Fruit fly (Drosophila melanogaster): ENCODE measurements around the gene CG4751.
A peak's percentile ranks its signal among the peaks of the same experiment; 100 is the strongest.

The CG4751 gene

DNA sequence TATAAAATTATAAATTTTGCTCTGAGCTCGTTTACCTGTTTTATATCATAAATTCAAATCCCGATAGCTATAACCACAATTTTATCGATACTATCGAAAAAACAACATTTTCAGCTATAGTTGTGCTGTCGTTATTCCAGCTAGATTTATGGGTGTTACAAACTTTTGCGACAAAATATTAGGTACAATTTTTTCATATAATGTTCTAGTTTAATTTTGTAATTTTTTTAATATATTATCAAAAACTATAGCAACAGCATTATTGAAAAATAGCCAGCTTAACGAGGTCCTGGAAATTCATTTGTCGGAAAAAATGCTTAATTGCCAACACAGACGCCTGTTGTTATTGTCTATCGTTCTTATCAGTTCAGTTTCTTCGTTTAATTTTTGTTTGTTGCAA is 39.4 kb upstream of the CG4751 start, which contains the start of gene Wdr59 (continued):
- TF ChIP-seq CG13123 (GFP tag; optimal IDR thresholded peaks at IDR 0.05) (no peak), al (GFP tag; IDR thresholded peaks at IDR 0.05) (peak; percentile 26; the same call in 1 of the 2 replicates), CG8765 (GFP tag; IDR thresholded peaks at IDR 0.05) (no peak), nerfin-2 (GFP tag; IDR thresholded peaks at IDR 0.05; ENCODE audit: partially characterized antibody) (peak; percentile 34; the same call in 1 of the 2 replicates), klu (GFP tag; IDR thresholded peaks at IDR 0.05) (no peak), org-1 (GFP tag; optimal IDR thresholded peaks at IDR 0.05) (no peak), Side (GFP tag; optimal IDR thresholded peaks at IDR 0.05) (no peak), ap (GFP tag; IDR thresholded peaks at IDR 0.05) (no peak), CG9727 (GFP tag; optimal IDR thresholded peaks at IDR 0.05) (no peak), Dref (GFP tag; IDR thresholded peaks at IDR 0.05) (peak; percentile 72), CG1792 (GFP tag; optimal IDR thresholded peaks at IDR 0.05) (no peak), fd3F (GFP tag; optimal IDR thresholded peaks at IDR 0.05) (no peak), Meics (GFP tag; optimal IDR thresholded peaks at IDR 0.05) (no peak), corto (GFP tag; optimal IDR thresholded peaks at IDR 0.05) (no peak), danr (GFP tag; IDR thresholded peaks at IDR 0.05) (no peak), wdn (GFP tag; IDR thresholded peaks at IDR 0.05) (no peak), CG16813 (GFP tag; IDR thresholded peaks at IDR 0.05; ENCODE audit: partially characterized antibody) (peak; percentile 65), ATbp (GFP tag; optimal IDR thresholded peaks at IDR 0.05) (no peak), CG12236 (GFP tag; optimal IDR thresholded peaks at IDR 0.05) (no peak), ase (GFP tag; IDR thresholded peaks at IDR 0.05) (no peak), ash1 (GFP tag; optimal IDR thresholded peaks at IDR 0.05) (no peak), NfI (GFP tag; optimal IDR thresholded peaks at IDR 0.05) (no peak), CG6683 (GFP tag; optimal IDR thresholded peaks at IDR 0.05) (no peak), Mad (GFP tag; optimal IDR thresholded peaks at IDR 0.05) (peak; percentile 22), tio (GFP tag; optimal IDR thresholded peaks at IDR 0.05) (no peak), Asciz (GFP tag; optimal IDR thresholded peaks at IDR 0.05) (no peak), sd (tag; optimal IDR thresholded peaks at IDR 0.05) (no peak), CG32532 (GFP tag; IDR thresholded peaks at IDR 0.05) (no peak), CG9215 (GFP tag; IDR thresholded peaks at IDR 0.05) (no peak), Myb (GFP tag; optimal IDR thresholded peaks at IDR 0.05) (peak; percentile 54), gcm (GFP tag; optimal IDR thresholded peaks at IDR 0.05) (no peak), CG6689 (GFP tag; IDR thresholded peaks at IDR 0.05) (no peak), CG8089 (GFP tag; optimal IDR thresholded peaks at IDR 0.05) (no peak), CG6654 (GFP tag; optimal IDR thresholded peaks at IDR 0.05) (no peak), pzg (GFP tag; optimal IDR thresholded peaks at IDR 0.05) (peak; percentile 47), CG14710 (tag; optimal IDR thresholded peaks at IDR 0.05) (peak; percentile 77), Dll (GFP tag; IDR thresholded peaks at IDR 0.05; ENCODE audit: partially characterized antibody) (peak; percentile 89; the same call in 3 of the 4 replicates), fru (optimal IDR thresholded peaks at IDR 0.05) (no peak), CG31441 (GFP tag; IDR thresholded peaks at IDR 0.05) (no peak), CG6765 (GFP tag; optimal IDR thresholded peaks at IDR 0.05) (no peak), Hr51 (GFP tag; optimal IDR thresholded peaks at IDR 0.05) (peak in 1 of 2 experiments; percentile 11), Doc2 (GFP tag; IDR thresholded peaks at IDR 0.05) (no peak), CG11696 (GFP tag; IDR thresholded peaks at IDR 0.05) (no peak), row (GFP tag; IDR thresholded peaks at IDR 0.05) (peak; percentile 93), Med (GFP tag) (peak; percentile 33), gcm2 (GFP tag; optimal IDR thresholded peaks at IDR 0.05) (no peak), NK7.1 (GFP tag; optimal IDR thresholded peaks at IDR 0.05) (no peak), Scr (GFP tag; IDR thresholded peaks at IDR 0.05; ENCODE audit: partially characterized antibody) (peak; percentile 81), crc (GFP tag; optimal IDR thresholded peaks at IDR 0.05) (no peak), Atf-2 (GFP tag; optimal IDR thresholded peaks at IDR 0.05) (no peak), Abd-B (GFP tag; optimal IDR thresholded peaks at IDR 0.05) (peak; percentile 58), CG13775 (GFP tag; optimal IDR thresholded peaks at IDR 0.05) (peak; percentile 2)

Data from whole organism, embryonic.